Fruit fly (Drosophila melanogaster) whole organism, wandering third instar larva: ENCODE results near the gene CG13239.

Source experiments
- CrebA ChIP-seq: fragments of 200-800 bp; sonication (Bioruptor generic); optimal IDR thresholded peaks from 2 replicates; lab custom pipeline; 2016; ENCODE audit warnings: missing biosample characterization, mild to moderate bottlenecking, missing genetic modification characterization, borderline replicate concordance
- Dif ChIP-seq: fragments of 200-275, 200-300 bp; sonication (Bioruptor generic); optimal IDR thresholded peaks from 2 replicates; lab custom pipeline; 2018; ENCODE audit warnings: missing biosample characterization, missing genetic modification characterization; ENCODE audit not compliant: partially characterized antibody
- GATAd ChIP-seq: sonication (Bioruptor generic); optimal IDR thresholded peaks from 2 replicates; lab custom pipeline; 2016; ENCODE audit warnings: missing biosample characterization, missing genetic modification characterization
- Hnf4 ChIP-seq: fragments of 200-800 bp; sonication (Bioruptor generic); optimal IDR thresholded peaks from 2 replicates; lab custom pipeline; 2016; ENCODE audit warnings: missing biosample characterization, mild to moderate bottlenecking, missing genetic modification characterization
- Hr83 ChIP-seq: fragments of 200-300 bp; sonication (Bioruptor generic); optimal IDR thresholded peaks from 2 replicates; lab custom pipeline; 2016; ENCODE audit warnings: missing biosample characterization, mild to moderate bottlenecking, missing genetic modification characterization, moderate library complexity; ENCODE audit not compliant: poor library complexity, severe bottlenecking
- Mio ChIP-seq: sonication (Bioruptor generic); optimal IDR thresholded peaks from 2 replicates; lab custom pipeline; 2016; ENCODE audit warnings: missing biosample characterization, missing genetic modification characterization
- Myc ChIP-seq: fragments of >200 bp; optimal IDR thresholded peaks from 2 replicates; lab custom pipeline; 2017
- OdsH ChIP-seq: fragments of 200-800 bp; sonication (Bioruptor generic); optimal IDR thresholded peaks from 2 replicates; lab custom pipeline; 2016; ENCODE audit warnings: missing biosample characterization, mild to moderate bottlenecking, missing genetic modification characterization
- dl ChIP-seq, 2 experiments: fragments of 175-275, 200-275 bp in 1 of 2; fragments of 200-275 bp in 1 of 2; sonication (Bioruptor generic); optimal IDR thresholded peaks; lab custom pipeline; 2018; ENCODE audit warnings: mild to moderate bottlenecking in 2 of 2, missing biosample characterization in 2 of 2, missing genetic modification characterization in 2 of 2, moderate library complexity in 2 of 2; ENCODE audit not compliant: partially characterized antibody in 2 of 2, insufficient read depth in 1 of 2
- jim ChIP-seq: fragments of 175-275, 200-325 bp; sonication (Bioruptor generic); optimal IDR thresholded peaks from 2 replicates; lab custom pipeline; 2016; ENCODE audit warnings: missing biosample characterization, mild to moderate bottlenecking, missing genetic modification characterization
- psq ChIP-seq: fragments of 200-800 bp; sonication (Bioruptor generic); optimal IDR thresholded peaks from 3 replicates; lab custom pipeline; 2017; ENCODE audit warnings: missing biosample characterization, mild to moderate bottlenecking, missing genetic modification characterization, moderate library complexity
- sage ChIP-seq: fragments of 200-800 bp; sonication (Bioruptor generic); optimal IDR thresholded peaks from 2 replicates; lab custom pipeline; 2016; ENCODE audit warnings: missing biosample characterization, mild to moderate bottlenecking, missing genetic modification characterization
- tai ChIP-seq: sonication (Bioruptor generic); optimal IDR thresholded peaks from 2 replicates; lab custom pipeline; 2016; ENCODE audit warnings: missing biosample characterization, missing genetic modification characterization
- usp ChIP-seq: fragments of >200 bp; optimal IDR thresholded peaks from 2 replicates; lab custom pipeline; 2017; ENCODE audit warnings: missing biosample characterization, missing genetic modification characterization

DNA sequence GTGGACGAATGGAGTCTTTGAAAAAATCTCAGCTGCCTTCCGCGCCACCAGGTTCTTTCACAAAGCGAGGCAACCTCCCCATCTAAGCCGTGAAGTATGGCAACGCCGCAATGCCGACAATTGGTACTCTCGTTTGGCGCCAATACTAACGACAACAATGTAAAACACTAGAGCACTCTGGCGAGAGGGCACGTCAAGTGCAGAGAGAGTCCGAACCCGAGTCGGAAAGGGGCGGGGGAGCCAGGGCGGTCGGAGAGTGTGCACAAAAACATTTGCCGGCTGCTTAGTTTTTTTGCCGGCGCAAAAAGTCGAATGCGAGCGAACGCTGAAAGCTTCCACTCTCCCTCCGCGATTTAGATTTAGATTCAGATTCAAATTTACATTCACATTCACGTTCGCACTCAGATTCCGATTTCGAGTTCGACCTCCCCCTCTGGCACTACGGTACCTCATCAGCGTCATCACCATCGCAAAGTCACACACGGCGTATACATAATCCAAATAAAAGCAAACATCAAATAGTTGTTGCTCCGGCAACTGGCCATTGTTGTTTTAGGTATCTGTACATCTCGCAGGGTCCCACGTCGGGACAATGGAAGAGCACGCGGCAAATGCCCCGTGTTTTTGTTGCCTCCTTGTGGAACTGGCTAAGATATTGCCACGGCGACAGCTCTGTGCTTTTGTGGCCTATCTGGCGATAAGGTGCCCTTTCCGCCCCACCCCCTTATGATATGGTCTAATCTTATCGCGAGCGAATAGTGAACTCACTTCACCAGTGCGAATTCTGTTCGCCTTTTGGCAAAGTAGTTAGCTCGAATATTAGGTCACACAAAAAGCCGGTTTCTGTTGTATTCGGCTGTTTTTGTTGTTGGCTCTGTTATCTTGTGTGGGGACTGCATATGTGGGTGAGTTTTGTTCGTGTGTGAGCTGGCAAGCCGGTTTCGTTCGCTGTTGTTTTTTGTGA is 22.7 kb upstream of the CG13239 start:
- TF ChIP-seq Dif (GFP tag; lab: Kevin White, UChicago) (peak; percentile 39), dl (GFP tag; optimal IDR thresholded peaks at IDR 0.05; lab: Kevin White, UChicago; ENCODE audit: insufficient read depth in 1 of 2, partially characterized antibody in 2 of 2) (peak in 1 of 2 experiments; percentile 60), usp (no peak), Hnf4 (GFP tag; lab: Kevin White, UChicago) (no peak), jim (GFP tag; lab: Kevin White, UChicago) (peak; percentile 91), Hr83 (GFP tag; lab: Kevin White, UChicago) (no peak), psq (GFP tag; lab: Kevin White, UChicago) (peak; percentile 23), GATAd (GFP tag; lab: Kevin White, UChicago) (no peak), CrebA (GFP tag; lab: Kevin White, UChicago) (peak; percentile 79), Mio (GFP tag; lab: Kevin White, UChicago) (no peak), sage (GFP tag; lab: Kevin White, UChicago) (no peak), Myc (no peak), tai (GFP tag; lab: Kevin White, UChicago) (no peak), OdsH (GFP tag; lab: Kevin White, UChicago) (peak; percentile 16)
